Worm (Caenorhabditis elegans) whole organism, mixed stage, embryonic: ENCODE results near the gene egrh-1.

ENCODE experiments used
- M03D4.4 ChIP-seq: sonication (generic microtip); optimal IDR thresholded peaks from 2 replicates; lab custom pipeline; 2017; ENCODE audit warnings: mild to moderate bottlenecking, missing genetic modification characterization, missing compliant biosample characterization
- bed-3 ChIP-seq: fragments of 200-800 bp; sonication (Bioruptor generic); optimal IDR thresholded peaks from 3 replicates; lab custom pipeline; 2018; ENCODE audit warnings: mild to moderate bottlenecking, missing genetic modification characterization, moderate library complexity, missing compliant biosample characterization
- blmp-1 ChIP-seq: fragments of 150-350 bp; optimal IDR thresholded peaks from 2 replicates; lab custom pipeline; 2014; ENCODE audit warnings: missing biosample characterization, missing genetic modification characterization
- ceh-39 ChIP-seq: fragments of 150-350 bp; optimal IDR thresholded peaks from 2 replicates; lab custom pipeline; 2014; ENCODE audit warnings: missing biosample characterization, missing genetic modification characterization
- ceh-43 ChIP-seq: fragments of 200-800 bp; sonication (Bioruptor generic); optimal IDR thresholded peaks from 2 replicates; lab custom pipeline; 2018; ENCODE audit warnings: mild to moderate bottlenecking, missing genetic modification characterization, moderate library complexity, missing compliant biosample characterization
- ceh-83 ChIP-seq: fragments of 200-800 bp; sonication (Bioruptor generic); optimal IDR thresholded peaks from 2 replicates; lab custom pipeline; 2018; ENCODE audit warnings: mild to moderate bottlenecking, missing genetic modification characterization, missing compliant biosample characterization
- ces-1 ChIP-seq: fragments of 150-350 bp; optimal IDR thresholded peaks from 2 replicates; lab custom pipeline; 2014; ENCODE audit warnings: missing biosample characterization, missing genetic modification reagents, missing genetic modification characterization
- cnd-1 ChIP-seq: fragments of 200-800 bp; sonication (Bioruptor generic); optimal IDR thresholded peaks from 2 replicates; lab custom pipeline; 2018; ENCODE audit warnings: mild to moderate bottlenecking, missing genetic modification characterization, missing compliant biosample characterization
- drap-1 ChIP-seq: fragments of 200-800 bp; sonication (Bioruptor generic); optimal IDR thresholded peaks from 3 replicates; lab custom pipeline; 2018; ENCODE audit warnings: mild to moderate bottlenecking, missing genetic modification characterization, missing compliant biosample characterization
- elt-1 ChIP-seq: sonication (generic microtip); optimal IDR thresholded peaks from 2 replicates; lab custom pipeline; 2017; ENCODE audit warnings: missing genetic modification characterization, mild to moderate bottlenecking, missing compliant biosample characterization, antibody characterized with exemption, moderate library complexity, borderline replicate concordance; ENCODE audit not compliant: insufficient read depth
- elt-3 ChIP-seq: fragments of 150-350 bp; optimal IDR thresholded peaks from 2 replicates; lab custom pipeline; 2014; ENCODE audit warnings: missing biosample characterization, missing genetic modification characterization
- flh-1 ChIP-seq: fragments of 200-800 bp; sonication (Bioruptor generic); optimal IDR thresholded peaks from 2 replicates; lab custom pipeline; 2018; ENCODE audit warnings: mild to moderate bottlenecking, missing genetic modification characterization, moderate library complexity, missing compliant biosample characterization
- ham-2 ChIP-seq: fragments of 200-800 bp; sonication (Bioruptor generic); optimal IDR thresholded peaks from 2 replicates; lab custom pipeline; 2018; ENCODE audit warnings: mild to moderate bottlenecking, missing genetic modification characterization, missing compliant biosample characterization
- hlh-1 ChIP-seq: fragments of 150-350 bp; optimal IDR thresholded peaks from 2 replicates; lab custom pipeline; 2014; ENCODE audit warnings: missing biosample characterization, missing genetic modification reagents, missing genetic modification characterization
- lin-13 ChIP-seq: fragments of 150-350 bp; optimal IDR thresholded peaks from 2 replicates; lab custom pipeline; 2014; ENCODE audit warnings: missing biosample characterization, missing genetic modification characterization
- lin-32 ChIP-seq: fragments of 200-800 bp; sonication (Bioruptor generic); optimal IDR thresholded peaks from 2 replicates; lab custom pipeline; 2018; ENCODE audit warnings: mild to moderate bottlenecking, missing genetic modification characterization, missing compliant biosample characterization
- lsy-2 ChIP-seq: fragments of 150-350 bp; optimal IDR thresholded peaks from 2 replicates; lab custom pipeline; 2014; ENCODE audit warnings: missing biosample characterization, missing genetic modification characterization
- mab-5 ChIP-seq: fragments of 150-350 bp; optimal IDR thresholded peaks from 2 replicates; lab custom pipeline; 2014; ENCODE audit warnings: missing biosample characterization, missing genetic modification characterization
- mep-1 ChIP-seq: fragments of 150-350 bp; optimal IDR thresholded peaks from 2 replicates; lab custom pipeline; 2017; ENCODE audit warnings: missing biosample characterization, missing genetic modification reagents, missing genetic modification characterization, inconsistent platforms
- mls-2 ChIP-seq: sonication (generic microtip); optimal IDR thresholded peaks from 2 replicates; lab custom pipeline; 2016; ENCODE audit warnings: mild to moderate bottlenecking, missing genetic modification characterization, moderate library complexity, missing compliant biosample characterization
- nhr-12 ChIP-seq: fragments of 150-350 bp; optimal IDR thresholded peaks from 2 replicates; lab custom pipeline; 2014; ENCODE audit warnings: missing biosample characterization, missing genetic modification characterization
- nhr-2 ChIP-seq: fragments of 150-350 bp; optimal IDR thresholded peaks from 2 replicates; lab custom pipeline; 2014; ENCODE audit warnings: missing biosample characterization, missing genetic modification characterization
- nhr-237 ChIP-seq: fragments of 150-350 bp; optimal IDR thresholded peaks from 2 replicates; lab custom pipeline; 2014; ENCODE audit warnings: missing biosample characterization, missing genetic modification characterization
- nhr-28 ChIP-seq: fragments of 150-350 bp; optimal IDR thresholded peaks from 2 replicates; lab custom pipeline; 2014; ENCODE audit warnings: missing biosample characterization, missing genetic modification characterization
- nhr-76 ChIP-seq: sonication (generic microtip); optimal IDR thresholded peaks from 2 replicates; lab custom pipeline; 2017; ENCODE audit warnings: missing biosample characterization, missing genetic modification characterization
- pha-4 ChIP-seq: fragments of 150-350 bp; optimal IDR thresholded peaks from 2 replicates; lab custom pipeline; 2018; ENCODE audit warnings: missing biosample characterization, missing genetic modification reagents, missing genetic modification characterization
- sem-2 ChIP-seq: fragments of 200-800 bp; sonication (Bioruptor generic); optimal IDR thresholded peaks from 2 replicates; lab custom pipeline; 2018; ENCODE audit warnings: mild to moderate bottlenecking, missing genetic modification characterization, missing compliant biosample characterization
- snpc-4 ChIP-seq: fragments of 150-350 bp; optimal IDR thresholded peaks from 2 replicates; lab custom pipeline; 2014; ENCODE audit warnings: missing biosample characterization, missing genetic modification characterization
- sptf-1 ChIP-seq: sonication (generic microtip); optimal IDR thresholded peaks from 2 replicates; lab custom pipeline; 2017; ENCODE audit warnings: mild to moderate bottlenecking, missing genetic modification characterization, moderate library complexity, missing compliant biosample characterization
- tbx-8 ChIP-seq: fragments of 200-800 bp; sonication (Bioruptor generic); optimal IDR thresholded peaks from 2 replicates; lab custom pipeline; 2018; ENCODE audit warnings: mild to moderate bottlenecking, missing genetic modification characterization, moderate library complexity, missing compliant biosample characterization
- unc-120 ChIP-seq: sonication (generic microtip); optimal IDR thresholded peaks from 2 replicates; lab custom pipeline; 2017; ENCODE audit warnings: missing genetic modification characterization, missing compliant biosample characterization; ENCODE audit not compliant: poor library complexity, severe bottlenecking
- unc-39 ChIP-seq: fragments of 150-350 bp; optimal IDR thresholded peaks from 2 replicates; lab custom pipeline; 2014; ENCODE audit warnings: missing biosample characterization, missing genetic modification characterization
- unc-62 ChIP-seq: fragments of 150-350 bp; optimal IDR thresholded peaks from 2 replicates; lab custom pipeline; 2014; ENCODE audit warnings: missing biosample characterization, missing genetic modification reagents, missing genetic modification characterization
- zip-8 ChIP-seq: fragments of 150-350 bp; optimal IDR thresholded peaks from 2 replicates; lab custom pipeline; 2014; ENCODE audit warnings: missing biosample characterization, missing genetic modification characterization
- ztf-11 ChIP-seq: fragments of 150-350 bp; optimal IDR thresholded peaks from 2 replicates; lab custom pipeline; 2014; ENCODE audit warnings: missing biosample characterization, missing genetic modification characterization

egrh-1 gene

DNA sequence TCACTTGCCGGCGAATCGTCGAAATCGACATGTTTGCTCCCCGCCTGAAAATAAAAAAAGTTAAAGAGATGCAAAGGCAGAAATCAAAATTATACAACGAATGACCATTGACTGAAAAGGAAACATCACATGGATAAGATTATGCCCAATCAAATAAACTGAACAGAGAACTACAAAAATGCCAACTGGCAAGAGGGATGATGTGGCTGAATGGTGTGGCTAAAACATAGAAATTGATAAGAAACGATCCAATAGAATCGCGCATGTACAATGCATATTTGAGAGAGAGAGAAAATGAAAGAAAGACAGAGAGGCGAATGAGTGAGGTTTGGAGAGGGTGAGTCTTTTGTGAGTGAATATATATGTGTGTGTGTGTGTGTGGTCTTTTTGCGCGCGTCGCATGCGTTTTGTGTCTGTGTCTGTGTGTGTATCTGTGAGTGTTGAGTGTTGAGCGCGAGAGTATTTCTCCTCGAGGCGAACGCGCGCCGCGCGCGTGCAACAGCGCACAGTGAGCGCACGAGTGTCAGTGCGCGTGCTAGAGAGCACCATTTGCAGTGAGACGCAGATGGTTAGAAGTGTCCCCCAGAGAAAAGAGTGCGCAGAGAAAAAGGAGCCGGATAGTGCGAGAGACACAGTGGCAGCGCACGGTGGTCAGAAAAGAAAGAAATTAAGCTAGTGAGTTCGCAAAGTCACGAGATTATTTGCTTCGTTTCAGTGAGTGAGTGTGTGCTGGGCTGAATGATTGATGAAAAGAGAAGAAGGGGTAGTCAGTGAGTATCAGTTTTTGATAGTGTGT is 27.1 kb upstream of the egrh-1 start, which contains the start of gene epn-1:
TSS of gene epn-1 (minus strand) at position 51 of the 796 bp plus-strand sequence.
- TF ChIP-seq lsy-2 (tag; lab: Kevin White, UChicago): peak; percentile 26
- TF ChIP-seq unc-120 (tag; lab: Kevin White, UChicago): peak; percentile 62
- TF ChIP-seq ham-2: peak; percentile 91
- TF ChIP-seq nhr-237 (tag; lab: Kevin White, UChicago): peak; percentile 81
- peak; percentile 31 for TF ChIP-seq elt-1 (tag; lab: Kevin White, UChicago)
- TF ChIP-seq ztf-11 (tag; lab: Kevin White, UChicago): peak; percentile 87
- TF ChIP-seq nhr-2 (tag; lab: Kevin White, UChicago): peak; percentile 52
- peak; percentile 20 for TF ChIP-seq bed-3
- peak; percentile 81 for TF ChIP-seq drap-1
- TF ChIP-seq nhr-12 (tag; lab: Kevin White, UChicago): peak; percentile 59
- TF ChIP-seq lin-32 (GFP tag; lab: Kevin White, UChicago): no peak
- peak; percentile 22 for TF ChIP-seq elt-3 (tag; lab: Kevin White, UChicago)
- peak; percentile 95 for TF ChIP-seq mep-1 (tag; lab: Kevin White, UChicago)
- no peak for TF ChIP-seq nhr-76 (tag; lab: Kevin White, UChicago)
- TF ChIP-seq pha-4: peak; percentile 88
- TF ChIP-seq mls-2: peak; percentile 83
- TF ChIP-seq zip-8 (tag; lab: Kevin White, UChicago): no peak
- TF ChIP-seq snpc-4 (tag; lab: Kevin White, UChicago): no peak
- TF ChIP-seq unc-39 (tag; lab: Kevin White, UChicago): no peak
- peak; percentile 85 for TF ChIP-seq hlh-1 (tag; lab: Kevin White, UChicago)
- no peak for TF ChIP-seq blmp-1 (tag; lab: Kevin White, UChicago)
- TF ChIP-seq sptf-1 (tag; lab: Kevin White, UChicago): peak; percentile 89
- TF ChIP-seq ces-1 (GFP tag; lab: Kevin White, UChicago): peak; percentile 81
- TF ChIP-seq sem-2: no peak
- TF ChIP-seq flh-1: no peak
- TF ChIP-seq tbx-8 (GFP tag; lab: Kevin White, UChicago): no peak
- TF ChIP-seq lin-13: peak; percentile 63
- no peak for TF ChIP-seq ceh-83 (GFP tag; lab: Kevin White, UChicago)
- peak; percentile 60 for TF ChIP-seq mab-5 (tag; lab: Kevin White, UChicago)
- peak; percentile 63 for TF ChIP-seq ceh-43 (GFP tag; lab: Kevin White, UChicago)
- peak; percentile 71 for TF ChIP-seq cnd-1 (tag; lab: Kevin White, UChicago)
- TF ChIP-seq unc-62: peak; percentile 93
- no peak for TF ChIP-seq nhr-28 (tag; lab: Kevin White, UChicago)
- TF ChIP-seq M03D4.4 (tag; lab: Kevin White, UChicago): peak; percentile 83
- TF ChIP-seq ceh-39: peak; percentile 90

DNA sequence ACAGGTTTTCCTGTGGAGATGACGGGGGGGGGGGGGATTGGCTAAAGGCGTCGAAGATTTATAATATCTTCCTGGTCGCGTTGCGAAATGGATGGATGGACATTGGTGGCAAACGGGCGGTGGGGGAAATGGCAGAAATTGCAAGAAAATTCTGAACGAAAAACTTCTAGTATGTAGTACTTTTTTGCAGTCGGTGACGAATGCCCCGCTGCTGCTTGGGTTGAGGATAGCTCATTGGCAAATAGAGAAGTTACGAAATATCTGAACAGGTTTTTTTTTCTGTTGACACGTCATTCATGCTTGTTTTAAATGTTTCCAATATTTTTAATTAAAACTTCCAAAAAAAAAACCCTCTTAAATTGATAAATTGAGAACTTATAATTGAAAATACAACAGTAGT is 26.2 kb upstream of the egrh-1 start:
- TF ChIP-seq bed-3: no peak
- no peak for TF ChIP-seq unc-120 (tag; lab: Kevin White, UChicago)
- no peak for TF ChIP-seq unc-62
- TF ChIP-seq ces-1 (GFP tag; lab: Kevin White, UChicago): no peak
- no peak for TF ChIP-seq lin-32 (GFP tag; lab: Kevin White, UChicago)
- no peak for TF ChIP-seq M03D4.4 (tag; lab: Kevin White, UChicago)
- no peak for TF ChIP-seq elt-1 (tag; lab: Kevin White, UChicago)
- TF ChIP-seq nhr-12 (tag; lab: Kevin White, UChicago): no peak
- TF ChIP-seq nhr-237 (tag; lab: Kevin White, UChicago): no peak
- no peak for TF ChIP-seq lin-13
- no peak for TF ChIP-seq mep-1 (tag; lab: Kevin White, UChicago)
- TF ChIP-seq nhr-76 (tag; lab: Kevin White, UChicago): no peak
- no peak for TF ChIP-seq cnd-1 (tag; lab: Kevin White, UChicago)
- no peak for TF ChIP-seq drap-1
- no peak for TF ChIP-seq ham-2
- no peak for TF ChIP-seq nhr-2 (tag; lab: Kevin White, UChicago)
- TF ChIP-seq ceh-39: no peak
